Fruit fly (Drosophila melanogaster) whole organism, embryonic: ENCODE results near the gene Tmtc4.

ENCODE experiments used
- Aef1 ChIP-seq: fragments of 200-800 bp; sonication (Bioruptor generic); IDR thresholded peaks from 3 replicates; pipeline ENCODE4 v1.3.6; 2022; ENCODE audit warnings: missing biosample characterization, missing genetic modification characterization
- Awh ChIP-seq: fragments of 200-800 bp; sonication (Bioruptor generic); IDR thresholded peaks from 2 replicates; pipeline ENCODE4, ENCODE4 v1.3.6; 2022; ENCODE audit warnings: missing biosample characterization, missing genetic modification characterization
- Bgb ChIP-seq: fragments of 200-800 bp; sonication (Bioruptor generic); IDR thresholded peaks from 2 replicates; pipeline ENCODE4 v1.3.6; 2022; ENCODE audit warnings: missing biosample characterization, missing genetic modification characterization; ENCODE audit not compliant: partially characterized antibody
- CG10267 ChIP-seq: fragments of 200-800 bp; sonication (Bioruptor generic); optimal IDR thresholded peaks from 2 replicates; lab custom pipeline; 2018; ENCODE audit warnings: missing biosample characterization, mild to moderate bottlenecking, missing genetic modification characterization, moderate library complexity
- CG10366 ChIP-seq: fragments of 200-800 bp; sonication (Bioruptor generic); IDR thresholded peaks from 2 replicates; pipeline ENCODE4 v1.3.6; 2022; ENCODE audit warnings: missing biosample characterization, missing genetic modification characterization
- CG10462 ChIP-seq: fragments of 200-800 bp; sonication (Bioruptor generic); optimal IDR thresholded peaks from 2 replicates; lab custom pipeline; 2016; ENCODE audit warnings: missing biosample characterization, missing genetic modification characterization
- CG11695 ChIP-seq: fragments of 200-800 bp; sonication (Bioruptor generic); IDR thresholded peaks from 3 replicates; pipeline ENCODE4 v1.3.6; 2022; ENCODE audit warnings: missing biosample characterization, missing genetic modification characterization
- CG12299 ChIP-seq: fragments of 200-800 bp; sonication (Bioruptor generic); optimal IDR thresholded peaks from 2 replicates; lab custom pipeline; 2018; ENCODE audit warnings: missing biosample characterization, mild to moderate bottlenecking, missing genetic modification characterization
- CG13775 ChIP-seq: fragments of 200-800 bp; sonication (Bioruptor generic); optimal IDR thresholded peaks from 3 replicates; lab custom pipeline; 2017; ENCODE audit warnings: missing biosample characterization, mild to moderate bottlenecking, missing genetic modification characterization
- CG15011 ChIP-seq: fragments of 200-800 bp; sonication (Bioruptor generic); optimal IDR thresholded peaks from 3 replicates; lab custom pipeline; 2018; ENCODE audit warnings: missing biosample characterization, mild to moderate bottlenecking, missing genetic modification characterization
- CG15073 ChIP-seq: fragments of 200-800 bp; sonication (Bioruptor generic); optimal IDR thresholded peaks from 2 replicates; lab custom pipeline; 2016; ENCODE audit warnings: missing biosample characterization, missing genetic modification characterization
- CG17328 ChIP-seq: fragments of 200-800 bp; sonication (Bioruptor generic); IDR thresholded peaks from 2 replicates; pipeline ENCODE4 v1.3.6; 2022; ENCODE audit warnings: missing biosample characterization, missing genetic modification characterization
- CG18011 ChIP-seq: fragments of 200-800 bp; sonication (Bioruptor generic); optimal IDR thresholded peaks from 2 replicates; lab custom pipeline; 2017; ENCODE audit warnings: missing biosample characterization, missing genetic modification characterization, mild to moderate bottlenecking, moderate library complexity, missing genotype
- CG30431 ChIP-seq: fragments of 200-800 bp; sonication (Bioruptor generic); optimal IDR thresholded peaks from 2 replicates; lab custom pipeline; 2017; ENCODE audit warnings: missing biosample characterization, missing genetic modification characterization
- CG8089 ChIP-seq: fragments of 200-800 bp; sonication (Bioruptor generic); optimal IDR thresholded peaks from 3 replicates; lab custom pipeline; 2016; ENCODE audit warnings: missing biosample characterization, missing genetic modification characterization
- CG8944 ChIP-seq: fragments of 200-800 bp; sonication (Bioruptor generic); optimal IDR thresholded peaks from 3 replicates; lab custom pipeline; 2016; ENCODE audit warnings: missing biosample characterization, missing genetic modification characterization
- CG9609 ChIP-seq: fragments of 200-800 bp; sonication (Bioruptor generic); optimal IDR thresholded peaks from 3 replicates; lab custom pipeline; 2016; ENCODE audit warnings: missing biosample characterization, missing genetic modification characterization
- D ChIP-seq, 2 experiments: fragments of 200-800 bp in 1 of 2; fragments of >200 bp in 1 of 2; sonication (Bioruptor generic) in 1 of 2; optimal IDR thresholded peaks; 2 replicates in 1 of 2; 3 replicates in 1 of 2; lab custom pipeline; 2017; ENCODE audit warnings: mild to moderate bottlenecking in 1 of 2, missing biosample characterization in 1 of 2, missing genetic modification characterization in 1 of 2, missing genetic modification reagents in 1 of 2
- Doc2 ChIP-seq: fragments of 200-800 bp; sonication (Bioruptor generic); IDR thresholded peaks from 2 replicates; pipeline ENCODE4 v1.3.6; 2022; ENCODE audit warnings: missing biosample characterization, missing genetic modification characterization
- E2f2 ChIP-seq: fragments of 200-800 bp; sonication (Bioruptor generic); IDR thresholded peaks from 2 replicates; pipeline ENCODE4 v1.3.6; 2022; ENCODE audit warnings: missing biosample characterization, missing genetic modification characterization
- Ets65A ChIP-seq: fragments of 200-800 bp; sonication (Bioruptor generic); peaks from one replicate; lab custom pipeline; 2016; ENCODE audit warnings: missing biosample characterization, missing genetic modification characterization
- Ets97D ChIP-seq: fragments of 200-800 bp; sonication (Bioruptor generic); optimal IDR thresholded peaks from 3 replicates; lab custom pipeline; 2016; ENCODE audit warnings: missing biosample characterization, missing genetic modification characterization
- Fer1 ChIP-seq: fragments of 200-800 bp; sonication (Bioruptor generic); optimal IDR thresholded peaks from 2 replicates; lab custom pipeline; 2017; ENCODE audit warnings: missing biosample characterization, mild to moderate bottlenecking, missing genetic modification characterization
- H15 ChIP-seq: fragments of 200-800 bp; sonication (Bioruptor generic); IDR thresholded peaks from 3 replicates; pipeline ENCODE4 v1.3.6; 2022; ENCODE audit warnings: missing biosample characterization, missing genetic modification characterization
- MTF-1 ChIP-seq: fragments of 200-800 bp; sonication (Bioruptor generic); optimal IDR thresholded peaks from 2 replicates; lab custom pipeline; 2018; ENCODE audit warnings: missing biosample characterization, mild to moderate bottlenecking, missing genetic modification characterization, borderline replicate concordance
- Pdp1 ChIP-seq, 2 experiments: fragments of 200-800 bp; sonication (Bioruptor generic); optimal IDR thresholded peaks; 3 replicates each; lab custom pipeline; 2016; ENCODE audit warnings: missing biosample characterization in 2 of 2, missing genetic modification characterization in 2 of 2, mild to moderate bottlenecking in 1 of 2, moderate library complexity in 1 of 2
- Poxn ChIP-seq: fragments of 200-800 bp; sonication (Bioruptor generic); IDR thresholded peaks from 2 replicates; pipeline ENCODE4 v1.3.6; 2022; ENCODE audit warnings: missing biosample characterization, missing genetic modification characterization
- Side ChIP-seq: fragments of 200-800 bp; sonication (Bioruptor generic); optimal IDR thresholded peaks from 2 replicates; lab custom pipeline; 2016; ENCODE audit warnings: missing biosample characterization, missing genetic modification characterization
- Sin3A ChIP-seq: fragments of >200 bp; optimal IDR thresholded peaks from 2 replicates; lab custom pipeline; 2018
- Ssrp ChIP-seq: fragments of 200-800 bp; sonication (Bioruptor generic); optimal IDR thresholded peaks from 2 replicates; lab custom pipeline; 2018; ENCODE audit warnings: missing biosample characterization, mild to moderate bottlenecking, missing genetic modification characterization, moderate library complexity
- Xrp1 ChIP-seq: fragments of 200-800 bp; sonication (Bioruptor generic); IDR thresholded peaks from 2 replicates; pipeline ENCODE4 v1.3.6; 2022; ENCODE audit warnings: missing biosample characterization, missing genetic modification characterization
- bbx ChIP-seq: fragments of 200-800 bp; sonication (Bioruptor generic); IDR thresholded peaks from 2 replicates; pipeline ENCODE4 v1.3.6; 2022; ENCODE audit warnings: missing biosample characterization, missing genetic modification characterization; ENCODE audit not compliant: partially characterized antibody
- bigmax ChIP-seq: fragments of 200-800 bp; sonication (Bioruptor generic); optimal IDR thresholded peaks from 2 replicates; lab custom pipeline; 2018; ENCODE audit warnings: missing biosample characterization, mild to moderate bottlenecking, missing genetic modification characterization
- dmrt99B ChIP-seq: fragments of 200-800 bp; sonication (Bioruptor generic); optimal IDR thresholded peaks from 2 replicates; lab custom pipeline; 2018; ENCODE audit warnings: missing biosample characterization, mild to moderate bottlenecking, missing genetic modification characterization, moderate library complexity
- exex ChIP-seq: fragments of 200-800 bp; sonication (Bioruptor generic); optimal IDR thresholded peaks from 4 replicates; lab custom pipeline; 2018; ENCODE audit warnings: missing biosample characterization, mild to moderate bottlenecking, missing genetic modification characterization, moderate library complexity
- fru ChIP-seq: fragments of >200 bp; optimal IDR thresholded peaks from 2 replicates; lab custom pipeline; 2017
- gce ChIP-seq: fragments of 200-800 bp; sonication (Bioruptor generic); IDR thresholded peaks from 3 replicates; pipeline ENCODE4 v1.3.6; 2022; ENCODE audit warnings: missing biosample characterization, missing genetic modification characterization
- gcm2 ChIP-seq: fragments of 200-800 bp; sonication (Bioruptor generic); optimal IDR thresholded peaks from 2 replicates; lab custom pipeline; 2016; ENCODE audit warnings: missing biosample characterization, missing genetic modification characterization
- grau ChIP-seq: fragments of 200-800 bp; optimal IDR thresholded peaks from 3 replicates; lab custom pipeline; 2019; ENCODE audit warnings: missing biosample characterization, mild to moderate bottlenecking, missing genetic modification characterization, moderate library complexity
- ham ChIP-seq: fragments of 200-800 bp; sonication (Bioruptor generic); IDR thresholded peaks from 2 replicates; pipeline ENCODE4 v1.3.6; 2022; ENCODE audit warnings: missing biosample characterization, missing genetic modification characterization
- jumu ChIP-seq: fragments of 200-800 bp; sonication (Bioruptor generic); optimal IDR thresholded peaks from 3 replicates; lab custom pipeline; 2016; ENCODE audit warnings: missing biosample characterization, missing genetic modification characterization
- klu ChIP-seq: fragments of 200-800 bp; sonication (Bioruptor generic); IDR thresholded peaks from 2 replicates; pipeline ENCODE4 v1.3.6; 2022; ENCODE audit warnings: missing biosample characterization, missing genetic modification characterization
- kni ChIP-seq: fragments of 200-800 bp; sonication (Bioruptor generic); optimal IDR thresholded peaks from 3 replicates; lab custom pipeline; 2017; ENCODE audit warnings: mild to moderate bottlenecking, missing biosample characterization, missing genetic modification reagents, missing genetic modification characterization
- lbe ChIP-seq: fragments of 200-800 bp; sonication (Bioruptor generic); optimal IDR thresholded peaks from 2 replicates; lab custom pipeline; 2016; ENCODE audit warnings: missing biosample characterization, mild to moderate bottlenecking, missing genetic modification characterization
- lmd ChIP-seq: fragments of 200-800 bp; sonication (Bioruptor generic); IDR thresholded peaks from 2 replicates; pipeline ENCODE4 v1.3.6; 2022; ENCODE audit warnings: missing biosample characterization, missing genetic modification characterization
- nerfin-2 ChIP-seq: fragments of 200-800 bp; sonication (Bioruptor generic); IDR thresholded peaks from 2 replicates; pipeline ENCODE4 v1.3.6; 2022; ENCODE audit warnings: missing biosample characterization, missing genetic modification characterization; ENCODE audit not compliant: partially characterized antibody
- nom ChIP-seq: fragments of 200-800 bp; sonication (Bioruptor generic); optimal IDR thresholded peaks from 2 replicates; lab custom pipeline; 2017; ENCODE audit warnings: missing biosample characterization, missing genetic modification characterization, mild to moderate bottlenecking, moderate library complexity, missing genetic modification reagents
- onecut ChIP-seq: fragments of 200-800 bp; sonication (Bioruptor generic); IDR thresholded peaks from 2 replicates; pipeline ENCODE4 v1.3.6; 2022; ENCODE audit warnings: missing biosample characterization, missing genetic modification characterization
- psq ChIP-seq: fragments of 200-800 bp; sonication (Bioruptor generic); optimal IDR thresholded peaks from 2 replicates; lab custom pipeline; 2017; ENCODE audit warnings: missing biosample characterization, missing genetic modification characterization
- pum ChIP-seq: fragments of 200-800 bp; sonication (Bioruptor generic); optimal IDR thresholded peaks from 2 replicates; lab custom pipeline; 2016; ENCODE audit warnings: missing biosample characterization, missing genetic modification characterization
- so ChIP-seq: fragments of 200-800 bp; sonication (Bioruptor generic); IDR thresholded peaks from 3 replicates; pipeline ENCODE4 v1.3.6; 2022; ENCODE audit warnings: missing biosample characterization, missing genetic modification characterization
- stc ChIP-seq: fragments of 200-800 bp; sonication (Bioruptor generic); IDR thresholded peaks from 2 replicates; pipeline ENCODE4 v1.3.6; 2022; ENCODE audit warnings: missing biosample characterization, missing genetic modification characterization
- twi ChIP-seq: fragments of 200-800 bp; optimal IDR thresholded peaks from 2 replicates; lab custom pipeline; 2019; ENCODE audit warnings: missing biosample characterization, mild to moderate bottlenecking, missing genetic modification characterization, moderate library complexity

Tmtc4 gene

DNA sequence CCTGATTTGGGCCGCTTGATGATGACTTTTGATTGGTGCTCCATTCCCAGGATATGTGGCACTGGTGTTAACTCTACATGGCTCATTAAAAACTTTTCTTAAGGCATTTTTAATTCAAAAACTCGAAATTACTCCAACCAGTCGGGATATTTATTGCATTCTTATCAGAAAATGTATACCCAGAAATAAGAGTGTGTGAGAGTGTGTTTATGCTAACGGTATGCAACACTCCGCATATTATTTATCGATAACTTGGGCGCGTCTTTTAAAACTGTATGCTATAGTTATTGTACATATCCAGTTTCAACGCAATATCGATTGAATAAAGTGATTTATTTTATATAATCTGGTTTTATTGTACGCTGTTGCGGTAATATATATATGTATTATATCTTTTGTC lies 16.5 kb downstream of the Tmtc4 start, which contains the start of gene CG34404 (continued):
- TF ChIP-seq CG9609 (GFP tag; lab: Kevin White, UChicago) (no peak), Xrp1 (GFP tag; lab: Robert Waterston, UW) (no peak), nom (GFP tag; lab: Kevin White, UChicago) (no peak), Pdp1 (GFP tag; optimal IDR thresholded peaks at IDR 0.05; lab: Kevin White, UChicago) (no peak), Sin3A (lab: Kevin White, UChicago) (no peak), CG17328 (no peak), Ssrp (tag; lab: Kevin White, UChicago) (no peak), klu (GFP tag; lab: Robert Waterston, UW) (no peak), Ets65A (GFP tag; lab: Kevin White, UChicago) (no peak), D (optimal IDR thresholded peaks at IDR 0.05; lab: Kevin White, UChicago) (no peak), D (GFP tag; optimal IDR thresholded peaks at IDR 0.05; lab: Kevin White, UChicago) (no peak), exex (tag; lab: Kevin White, UChicago) (no peak), CG10366 (no peak), grau (no peak), CG18011 (no peak), lbe (GFP tag; lab: Kevin White, UChicago) (no peak), so (GFP tag; lab: Robert Waterston, UW) (no peak), nerfin-2 (GFP tag; lab: Robert Waterston, UW) (no peak), CG8944 (no peak), Fer1 (GFP tag; lab: Kevin White, UChicago) (no peak), gcm2 (GFP tag; lab: Kevin White, UChicago) (no peak), CG12299 (no peak), gce (GFP tag; lab: Robert Waterston, UW) (no peak), Awh (GFP tag; lab: Robert Waterston, UW) (no peak), CG15011 (GFP tag; lab: Kevin White, UChicago) (no peak), ham (GFP tag; lab: Robert Waterston, UW) (no peak), lmd (GFP tag; lab: Robert Waterston, UW) (no peak), CG10462 (no peak), bigmax (GFP tag; lab: Kevin White, UChicago) (no peak), pum (GFP tag; lab: Kevin White, UChicago) (no peak), twi (tag; lab: Kevin White, UChicago) (no peak), kni (GFP tag; lab: Kevin White, UChicago) (no peak), Side (GFP tag; lab: Kevin White, UChicago) (peak; percentile 19), fru (lab: Kevin White, UChicago) (no peak), H15 (GFP tag; lab: Robert Waterston, UW) (no peak), Poxn (GFP tag; lab: Robert Waterston, UW) (no peak), dmrt99B (tag; lab: Kevin White, UChicago) (no peak), Doc2 (GFP tag; lab: Robert Waterston, UW) (no peak), CG13775 (GFP tag; lab: Kevin White, UChicago) (no peak), Aef1 (no peak), bbx (GFP tag; lab: Robert Waterston, UW) (peak; percentile 39), CG30431 (GFP tag; lab: Kevin White, UChicago) (no peak), CG10267 (tag; lab: Kevin White, UChicago) (peak; percentile 93), CG15073 (GFP tag; lab: Kevin White, UChicago) (no peak), E2f2 (GFP tag; lab: Robert Waterston, UW) (peak; percentile 89), CG11695 (GFP tag; lab: Robert Waterston, UW) (no peak), Bgb (GFP tag; lab: Robert Waterston, UW) (no peak), jumu (GFP tag; lab: Kevin White, UChicago) (no peak), psq (GFP tag; lab: Kevin White, UChicago) (no peak), Ets97D (GFP tag; lab: Kevin White, UChicago) (peak; percentile 4), MTF-1 (no peak), onecut (GFP tag; lab: Robert Waterston, UW) (no peak), stc (GFP tag; lab: Robert Waterston, UW) (no peak), CG8089 (GFP tag; lab: Kevin White, UChicago) (no peak)
